Worm (Caenorhabditis elegans) whole organism, midembryonic: ENCODE results near the gene F54E2.2.

Experiments
- T22C8.4 ChIP-seq: fragments of 200-800 bp; sonication (Bioruptor generic); IDR thresholded peaks from 2 replicates; pipeline ENCODE4 v1.3.6; 2022; ENCODE audit warnings: missing genetic modification characterization, missing compliant biosample characterization
- cog-1 ChIP-seq: sonication (generic microtip); optimal IDR thresholded peaks from 2 replicates; lab custom pipeline; 2016; ENCODE audit warnings: missing genetic modification characterization, missing compliant biosample characterization
- flt-1 ChIP-seq: fragments of 200-800 bp; sonication (Bioruptor generic); IDR thresholded peaks from 2 replicates; pipeline ENCODE4 v1.3.6; 2022; ENCODE audit warnings: missing genetic modification characterization, missing compliant biosample characterization
- klf-2 ChIP-seq: fragments of 200-800 bp; sonication (Bioruptor generic); conservative IDR thresholded peaks from 2 replicates; pipeline ENCODE4 v1.3.6; 2022; ENCODE audit warnings: missing genetic modification reagents, missing genetic modification characterization, missing compliant biosample characterization
- med-1 ChIP-seq: sonication (generic microtip); optimal IDR thresholded peaks from 2 replicates; lab custom pipeline; 2017; ENCODE audit warnings: missing genetic modification characterization, mild to moderate bottlenecking, missing compliant biosample characterization, antibody characterized with exemption, missing genetic modification reagents; ENCODE audit not compliant: insufficient read depth
- ref-1 ChIP-seq: fragments of 200-800 bp; sonication (Bioruptor generic); conservative IDR thresholded peaks from 2 replicates; pipeline ENCODE4 v1.3.6; 2022; ENCODE audit warnings: missing genetic modification reagents, missing genetic modification characterization, missing compliant biosample characterization
- tab-1 ChIP-seq: fragments of 200-800 bp; sonication (Bioruptor generic); IDR thresholded peaks from 2 replicates; pipeline ENCODE4 v1.3.6; 2022; ENCODE audit warnings: missing genetic modification characterization, missing compliant biosample characterization
- ztf-23 ChIP-seq: fragments of 200-800 bp; sonication (Bioruptor generic); IDR thresholded peaks from 2 replicates; pipeline ENCODE4 v1.3.6; 2022; ENCODE audit warnings: missing genetic modification reagents, missing genetic modification characterization, missing compliant biosample characterization
- ztf-29 ChIP-seq: fragments of 200-800 bp; sonication (Bioruptor generic); IDR thresholded peaks from 2 replicates; pipeline ENCODE4 v1.3.6; 2022; ENCODE audit warnings: missing genetic modification reagents, missing genetic modification characterization, missing compliant biosample characterization

F54E2.2 gene

ce11 chrV:2830817-2831216 is 34.7 kb downstream of the F54E2.2 start, which contains the start of gene srw-2:
TSS of gene srw-2 (plus strand) at chrV:2830878.
- TF ChIP-seq med-1 (GFP tag; lab: Kevin White, UChicago) = no peak
- TF ChIP-seq ref-1 (GFP tag; lab: Robert Waterston, UW) = no peak
- TF ChIP-seq ztf-23 (GFP tag; lab: Robert Waterston, UW) = no peak
- TF ChIP-seq flt-1 (GFP tag; lab: Robert Waterston, UW) = no peak
- TF ChIP-seq T22C8.4 = no peak
- TF ChIP-seq tab-1 (GFP tag; lab: Robert Waterston, UW) = no peak
- no peak for TF ChIP-seq klf-2 (GFP tag; lab: Robert Waterston, UW)
- no peak for TF ChIP-seq ztf-29 (GFP tag; lab: Robert Waterston, UW)
- no peak for TF ChIP-seq cog-1 (tag; lab: Kevin White, UChicago)

- TF ChIP-seq med-1 (GFP tag; lab: Kevin White, UChicago) = no peak
- no peak for TF ChIP-seq ref-1 (GFP tag; lab: Robert Waterston, UW)
- no peak for TF ChIP-seq flt-1 (GFP tag; lab: Robert Waterston, UW)
- TF ChIP-seq ztf-29 (GFP tag; lab: Robert Waterston, UW) = no peak
- TF ChIP-seq cog-1 (tag; lab: Kevin White, UChicago) = no peak
Measured at ce11 chrV:2832666-2833065, 36.6 kb downstream of the F54E2.2 start, which contains the start of gene srj-50. TSS of gene srj-50 (plus strand) at chrV:2832966.

- TF ChIP-seq ztf-29 (GFP tag; lab: Robert Waterston, UW) = no peak
- TF ChIP-seq ztf-23 (GFP tag; lab: Robert Waterston, UW) = no peak
- no peak for TF ChIP-seq ref-1 (GFP tag; lab: Robert Waterston, UW)
- TF ChIP-seq med-1 (GFP tag; lab: Kevin White, UChicago) = no peak
- TF ChIP-seq cog-1 (tag; lab: Kevin White, UChicago) = no peak
- no peak for TF ChIP-seq klf-2 (GFP tag; lab: Robert Waterston, UW)
- TF ChIP-seq T22C8.4 = no peak
- no peak for TF ChIP-seq tab-1 (GFP tag; lab: Robert Waterston, UW)
- no peak for TF ChIP-seq flt-1 (GFP tag; lab: Robert Waterston, UW)
Measured at ce11 chrV:2836501-2836900, 40.4 kb downstream of the F54E2.2 start, which contains the start of gene srj-45. TSS of gene srj-45 (minus strand) at chrV:2836601.

ce11 chrV:2845771-2846170 is 49.7 kb downstream of the F54E2.2 start, which contains the start of gene srj-44:
TSS of gene srj-44 (minus strand) at chrV:2845871.
- TF ChIP-seq T22C8.4 = no peak
- no peak for TF ChIP-seq tab-1 (GFP tag; lab: Robert Waterston, UW)
- no peak for TF ChIP-seq ztf-29 (GFP tag; lab: Robert Waterston, UW)
- TF ChIP-seq med-1 (GFP tag; lab: Kevin White, UChicago) = no peak
- no peak for TF ChIP-seq ztf-23 (GFP tag; lab: Robert Waterston, UW)
- no peak for TF ChIP-seq flt-1 (GFP tag; lab: Robert Waterston, UW)
- no peak for TF ChIP-seq ref-1 (GFP tag; lab: Robert Waterston, UW)
- no peak for TF ChIP-seq cog-1 (tag; lab: Kevin White, UChicago)
- no peak for TF ChIP-seq klf-2 (GFP tag; lab: Robert Waterston, UW)
